Worm (Caenorhabditis elegans) whole organism, early embryonic: Measurements from ENCODE around the gene ZK930.4.

ENCODE experiments used
- ama-1 ChIP-seq: fragments of 150-350 bp; optimal IDR thresholded peaks from 2 replicates; lab custom pipeline; 2014
- ceh-13 ChIP-seq: fragments of 200-800 bp; sonication (Bioruptor generic); optimal IDR thresholded peaks from 2 replicates; lab custom pipeline; 2018; ENCODE audit warnings: mild to moderate bottlenecking, missing genetic modification characterization, missing compliant biosample characterization
- ets-7 ChIP-seq: sonication (generic microtip); optimal IDR thresholded peaks from 2 replicates; lab custom pipeline; 2016; ENCODE audit warnings: missing genotype, missing genetic modification characterization, missing compliant biosample characterization

DNA sequence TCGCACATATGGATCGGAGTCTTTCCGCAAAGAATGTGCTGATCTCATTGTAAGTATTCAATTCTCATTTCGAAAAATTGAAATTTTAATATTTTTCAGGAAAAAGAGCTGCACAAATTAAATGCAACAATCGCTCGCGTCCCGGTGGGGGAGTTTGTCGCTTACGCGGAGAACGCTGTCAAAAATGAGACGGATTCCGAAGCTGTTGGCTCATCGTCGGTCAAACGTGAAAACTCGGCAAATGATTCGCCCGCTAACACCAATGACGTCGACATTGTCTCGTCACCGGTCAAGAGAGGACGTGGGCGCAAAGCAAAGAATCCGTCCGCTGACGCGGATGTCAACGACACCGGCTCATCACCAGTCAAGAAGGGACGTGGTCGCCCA lies 10.2 kb downstream of the ZK930.4 start:
- TF ChIP-seq ama-1 (lab: Kevin White, UChicago) (no peak), ceh-13 (GFP tag; lab: Kevin White, UChicago) (no peak), ets-7 (tag; lab: Kevin White, UChicago) (no peak)
